Fruit fly (Drosophila melanogaster) whole organism, embryonic: ENCODE data around the gene Tsp68C.

ENCODE experiments used
- B-H1 ChIP-seq: fragments of 200-800 bp; sonication (Bioruptor generic); IDR thresholded peaks from 3 replicates; pipeline ENCODE4 v1.3.6; 2022; ENCODE audit warnings: missing biosample characterization, missing genetic modification characterization
- BEAF-32 ChIP-seq: fragments of 200-800 bp; sonication (Bioruptor generic); optimal IDR thresholded peaks from 3 replicates; lab custom pipeline; 2017; ENCODE audit warnings: missing biosample characterization, missing genetic modification characterization, mild to moderate bottlenecking, moderate library complexity, missing genetic modification reagents
- CG10274 ChIP-seq: fragments of 200-800 bp; sonication (Bioruptor generic); optimal IDR thresholded peaks from 3 replicates; lab custom pipeline; 2017; ENCODE audit warnings: missing biosample characterization, mild to moderate bottlenecking, missing genetic modification characterization
- CG10321 ChIP-seq: fragments of 200-800 bp; sonication (Bioruptor generic); IDR thresholded peaks from 2 replicates; pipeline ENCODE4 v1.3.6; 2022; ENCODE audit warnings: missing biosample characterization, missing genetic modification characterization
- CG12155 ChIP-seq: fragments of 200-800 bp; sonication (Bioruptor generic); optimal IDR thresholded peaks from 3 replicates; lab custom pipeline; 2016; ENCODE audit warnings: missing biosample characterization, missing genetic modification characterization
- CG15601 ChIP-seq: fragments of 200-800 bp; sonication (Bioruptor generic); optimal IDR thresholded peaks from 3 replicates; lab custom pipeline; 2019; ENCODE audit warnings: missing biosample characterization, mild to moderate bottlenecking, missing genetic modification characterization, moderate library complexity
- CG16813 ChIP-seq: fragments of 200-800 bp; sonication (Bioruptor generic); IDR thresholded peaks from 3 replicates; pipeline ENCODE4 v1.3.6; 2022; ENCODE audit warnings: missing biosample characterization, missing genetic modification characterization; ENCODE audit not compliant: partially characterized antibody
- CG1792 ChIP-seq: fragments of 200-800 bp; sonication (Bioruptor generic); optimal IDR thresholded peaks from 2 replicates; lab custom pipeline; 2016; ENCODE audit warnings: missing biosample characterization, missing genetic modification characterization
- CG1832 ChIP-seq: fragments of 200-800 bp; sonication (Bioruptor generic); optimal IDR thresholded peaks from 2 replicates; lab custom pipeline; 2017; ENCODE audit warnings: missing biosample characterization, mild to moderate bottlenecking, missing genetic modification characterization, inconsistent platforms
- CG2116 ChIP-seq: fragments of 200-800 bp; sonication (Bioruptor generic); optimal IDR thresholded peaks from 3 replicates; lab custom pipeline; 2018; ENCODE audit warnings: missing biosample characterization, mild to moderate bottlenecking, missing genetic modification characterization
- CG2129 ChIP-seq: fragments of 200-800 bp; sonication (Bioruptor generic); IDR thresholded peaks from 2 replicates; pipeline ENCODE4 v1.3.6; 2022; ENCODE audit warnings: missing biosample characterization, missing genetic modification characterization; ENCODE audit not compliant: partially characterized antibody
- CG2199 ChIP-seq: fragments of 200-800 bp; sonication (Bioruptor generic); IDR thresholded peaks from 3 replicates; pipeline ENCODE4 v1.3.6; 2022; ENCODE audit warnings: missing biosample characterization, missing genetic modification characterization
- CG4282 ChIP-seq: fragments of 200-800 bp; sonication (Bioruptor generic); optimal IDR thresholded peaks from 2 replicates; lab custom pipeline; 2016; ENCODE audit warnings: missing biosample characterization, missing genetic modification characterization
- CG43689 ChIP-seq: fragments of 200-800 bp; sonication (Bioruptor generic); IDR thresholded peaks from 2 replicates; pipeline ENCODE4 v1.3.6; 2022; ENCODE audit warnings: missing biosample characterization, missing genetic modification characterization
- CG7928 ChIP-seq: fragments of 200-800 bp; sonication (Bioruptor generic); optimal IDR thresholded peaks from 2 replicates; lab custom pipeline; 2017; ENCODE audit warnings: missing biosample characterization, mild to moderate bottlenecking, missing genetic modification characterization
- CrebB ChIP-seq: fragments of 200-800 bp; sonication (Bioruptor generic); optimal IDR thresholded peaks from 3 replicates; lab custom pipeline; 2018; ENCODE audit warnings: missing biosample characterization, mild to moderate bottlenecking, missing genetic modification characterization
- Dref ChIP-seq: fragments of 200-800 bp; sonication (Bioruptor generic); IDR thresholded peaks from 2 replicates; pipeline ENCODE4 v1.3.6; 2022; ENCODE audit warnings: missing biosample characterization, missing genetic modification characterization
- E2f1 ChIP-seq: fragments of 200-800 bp; sonication (Bioruptor generic); IDR thresholded peaks from 2 replicates; pipeline ENCODE4 v1.3.6; 2022; ENCODE audit warnings: missing biosample characterization, missing genetic modification characterization
- E2f2 ChIP-seq: fragments of 200-800 bp; sonication (Bioruptor generic); IDR thresholded peaks from 2 replicates; pipeline ENCODE4 v1.3.6; 2022; ENCODE audit warnings: missing biosample characterization, missing genetic modification characterization
- Fer3 ChIP-seq: fragments of 200-800 bp; sonication (Bioruptor generic); optimal IDR thresholded peaks from 2 replicates; lab custom pipeline; 2018; ENCODE audit warnings: missing biosample characterization, mild to moderate bottlenecking, missing genetic modification characterization, moderate library complexity
- GATAe ChIP-seq: fragments of 200-800 bp; sonication (Bioruptor generic); conservative IDR thresholded peaks from 2 replicates; pipeline ENCODE4 v1.3.6; 2022; ENCODE audit warnings: missing biosample characterization, missing genetic modification characterization
- HLHmδ ChIP-seq: fragments of 200-800 bp; sonication (Bioruptor generic); optimal IDR thresholded peaks from 2 replicates; lab custom pipeline; 2018; ENCODE audit warnings: missing biosample characterization, mild to moderate bottlenecking, missing genetic modification characterization, moderate library complexity
- Myb ChIP-seq: fragments of 200-800 bp; sonication (Bioruptor generic); optimal IDR thresholded peaks from 2 replicates; lab custom pipeline; 2016; ENCODE audit warnings: missing biosample characterization, missing genetic modification characterization
- Nf-YC ChIP-seq: fragments of 200-800 bp; optimal IDR thresholded peaks from 3 replicates; lab custom pipeline; 2019; ENCODE audit warnings: missing biosample characterization, mild to moderate bottlenecking, missing genetic modification characterization, moderate library complexity
- Pdp1 ChIP-seq, 2 experiments: fragments of 200-800 bp; sonication (Bioruptor generic); optimal IDR thresholded peaks; 3 replicates each; lab custom pipeline; 2016; ENCODE audit warnings: missing biosample characterization in 2 of 2, missing genetic modification characterization in 2 of 2, mild to moderate bottlenecking in 1 of 2, moderate library complexity in 1 of 2
- Six4 ChIP-seq: fragments of 200-800 bp; sonication (Bioruptor generic); optimal IDR thresholded peaks from 2 replicates; lab custom pipeline; 2016; ENCODE audit warnings: missing biosample characterization, missing genetic modification characterization
- YL-1 ChIP-seq: fragments of 200-800 bp; sonication (Bioruptor generic); optimal IDR thresholded peaks from 3 replicates; lab custom pipeline; 2017; ENCODE audit warnings: missing biosample characterization, mild to moderate bottlenecking, missing genetic modification characterization
- ash1 ChIP-seq: fragments of 200-800 bp; sonication (Bioruptor generic); optimal IDR thresholded peaks from 2 replicates; lab custom pipeline; 2018; ENCODE audit warnings: missing biosample characterization, mild to moderate bottlenecking, missing genetic modification characterization
- br ChIP-seq: fragments of >200 bp; optimal IDR thresholded peaks from 2 replicates; lab custom pipeline; 2017
- chn ChIP-seq: fragments of 200-800 bp; sonication (Bioruptor generic); optimal IDR thresholded peaks from 2 replicates; lab custom pipeline; 2016; ENCODE audit warnings: missing biosample characterization, missing genetic modification characterization
- da ChIP-seq: fragments of 200-800 bp; sonication (Bioruptor generic); optimal IDR thresholded peaks from 2 replicates; lab custom pipeline; 2016; ENCODE audit warnings: missing biosample characterization, missing genetic modification characterization
- eyg ChIP-seq: fragments of 200-800 bp; sonication (Bioruptor generic); optimal IDR thresholded peaks from 3 replicates; lab custom pipeline; 2016; ENCODE audit warnings: missing biosample characterization, missing genetic modification characterization
- her ChIP-seq: fragments of 200-800 bp; sonication (Bioruptor generic); optimal IDR thresholded peaks from 2 replicates; lab custom pipeline; 2016; ENCODE audit warnings: missing biosample characterization, missing genetic modification characterization
- hkb ChIP-seq, 2 experiments: fragments of 200-800 bp in 1 of 2; fragments of >200 bp in 1 of 2; sonication (Bioruptor generic) in 1 of 2; IDR thresholded peaks in 1 of 2; optimal IDR thresholded peaks in 1 of 2; 2 replicates each; pipeline versions ENCODE4 v1.3.6 to Lab custom; 2017 to 2022; ENCODE audit warnings: missing biosample characterization in 1 of 2, missing genetic modification characterization in 1 of 2
- kay ChIP-seq: fragments of 200-800 bp; sonication (Bioruptor generic); optimal IDR thresholded peaks from 2 replicates; lab custom pipeline; 2016; ENCODE audit warnings: missing biosample characterization, missing genetic modification characterization
- knrl ChIP-seq: fragments of 200-800 bp; sonication (Bioruptor generic); IDR thresholded peaks from 3 replicates; pipeline ENCODE4 v1.3.6; 2022; ENCODE audit warnings: missing biosample characterization, missing genetic modification characterization; ENCODE audit not compliant: partially characterized antibody
- lab ChIP-seq: fragments of 200-800 bp; sonication (Bioruptor generic); optimal IDR thresholded peaks from 3 replicates; lab custom pipeline; 2017; ENCODE audit warnings: missing biosample characterization, missing genetic modification characterization, mild to moderate bottlenecking, moderate library complexity, missing genetic modification reagents
- lmd ChIP-seq: fragments of 200-800 bp; sonication (Bioruptor generic); IDR thresholded peaks from 2 replicates; pipeline ENCODE4 v1.3.6; 2022; ENCODE audit warnings: missing biosample characterization, missing genetic modification characterization
- mld ChIP-seq: fragments of 200-800 bp; sonication (Bioruptor generic); IDR thresholded peaks from 3 replicates; pipeline ENCODE4 v1.3.6; 2022; ENCODE audit warnings: missing biosample characterization, missing genetic modification characterization; ENCODE audit not compliant: partially characterized antibody
- nerfin-2 ChIP-seq: fragments of 200-800 bp; sonication (Bioruptor generic); IDR thresholded peaks from 2 replicates; pipeline ENCODE4 v1.3.6; 2022; ENCODE audit warnings: missing biosample characterization, missing genetic modification characterization; ENCODE audit not compliant: partially characterized antibody
- org-1 ChIP-seq: fragments of 200-800 bp; sonication (Bioruptor generic); optimal IDR thresholded peaks from 2 replicates; lab custom pipeline; 2017; ENCODE audit warnings: missing biosample characterization, missing genetic modification characterization
- peb ChIP-seq: fragments of 200-800 bp; sonication (Bioruptor generic); IDR thresholded peaks from 2 replicates; pipeline ENCODE4 v1.3.6; 2022; ENCODE audit warnings: missing biosample characterization, missing genetic modification characterization
- pros ChIP-seq: fragments of 200-800 bp; sonication (Bioruptor generic); optimal IDR thresholded peaks from 3 replicates; lab custom pipeline; 2019; ENCODE audit warnings: missing biosample characterization, mild to moderate bottlenecking, missing genetic modification characterization, moderate library complexity
- pzg ChIP-seq: fragments of 200-800 bp; sonication (Bioruptor generic); optimal IDR thresholded peaks from 3 replicates; lab custom pipeline; 2018; ENCODE audit warnings: missing biosample characterization, mild to moderate bottlenecking, missing genetic modification characterization, moderate library complexity
- slou ChIP-seq: fragments of 200-800 bp; sonication (Bioruptor generic); optimal IDR thresholded peaks from 3 replicates; lab custom pipeline; 2016; ENCODE audit warnings: missing biosample characterization, missing genetic modification characterization
- sob ChIP-seq: fragments of 200-800 bp; sonication (Bioruptor generic); IDR thresholded peaks from 2 replicates; pipeline ENCODE4 v1.3.6; 2022; ENCODE audit warnings: missing biosample characterization, missing genetic modification characterization
- vnd ChIP-seq: fragments of 200-800 bp; sonication (Bioruptor generic); IDR thresholded peaks from 3 replicates; pipeline ENCODE4 v1.3.6; 2022; ENCODE audit warnings: missing biosample characterization, missing genetic modification characterization; ENCODE audit not compliant: partially characterized antibody
- z ChIP-seq: fragments of 200-800 bp; sonication (Bioruptor generic); IDR thresholded peaks from 3 replicates; pipeline ENCODE4 v1.3.6; 2022; ENCODE audit warnings: missing biosample characterization, missing genetic modification characterization
- zen2 ChIP-seq: fragments of 200-800 bp; sonication (Bioruptor generic); IDR thresholded peaks from 3 replicates; pipeline ENCODE4 v1.3.6; 2022; ENCODE audit warnings: missing biosample characterization, missing genetic modification characterization; ENCODE audit not compliant: partially characterized antibody
- zfh1 ChIP-seq: fragments of 200-800 bp; sonication (Bioruptor generic); IDR thresholded peaks from 3 replicates; pipeline ENCODE4 v1.3.6; 2022; ENCODE audit warnings: missing biosample characterization, missing genetic modification characterization

Tsp68C gene

DNA sequence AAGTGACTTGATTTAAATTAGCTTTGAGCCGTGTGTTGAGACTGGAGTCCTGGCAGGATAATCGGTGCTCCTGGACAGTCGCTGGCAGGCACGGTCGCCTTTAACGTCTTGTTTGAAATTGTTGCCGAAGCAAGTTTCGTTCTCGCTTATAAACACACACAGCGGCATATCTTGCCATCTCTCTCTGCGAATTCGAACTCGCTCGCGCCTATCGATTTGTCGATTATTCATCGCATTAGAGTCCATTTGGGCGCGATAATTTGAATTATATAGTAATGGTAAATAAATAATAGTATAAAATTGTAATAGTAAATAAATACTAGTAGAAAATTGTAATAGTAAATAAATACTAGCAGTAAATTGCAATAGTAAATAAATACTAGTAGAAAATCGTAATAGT is 23.3 kb downstream of the Tsp68C start, which contains the start of gene CG8745 (continued):
- TF ChIP-seq peb (GFP tag; lab: Robert Waterston, UW), result no peak
- no peak for TF ChIP-seq sob (GFP tag; lab: Robert Waterston, UW)
- peak; percentile 74 for TF ChIP-seq knrl (GFP tag; lab: Robert Waterston, UW)
- no peak for TF ChIP-seq Six4 (GFP tag; lab: Kevin White, UChicago)
- TF ChIP-seq zen2 (GFP tag; lab: Robert Waterston, UW), result peak; percentile 57; the same call in 1 of the 3 replicates
- TF ChIP-seq CG2116, result peak; percentile 40
- no peak for TF ChIP-seq CG12155 (GFP tag; lab: Kevin White, UChicago)
- no peak for TF ChIP-seq her (GFP tag; lab: Kevin White, UChicago)
- TF ChIP-seq pros (GFP tag; lab: Kevin White, UChicago), result no peak
- TF ChIP-seq B-H1 (GFP tag; lab: Robert Waterston, UW), result no peak
- TF ChIP-seq vnd, result peak; percentile 59; the same call in 1 of the 3 replicates
- peak; percentile 69 for TF ChIP-seq BEAF-32 (GFP tag; lab: Kevin White, UChicago)
- TF ChIP-seq org-1 (GFP tag; lab: Kevin White, UChicago), result no peak
- TF ChIP-seq CG16813, result peak; percentile 68; the same call in 1 of the 3 replicates
- peak; percentile 57; the same call in 1 of the 2 replicates for TF ChIP-seq nerfin-2 (GFP tag; lab: Robert Waterston, UW)
- TF ChIP-seq z (GFP tag; lab: Robert Waterston, UW), result no peak
- peak; percentile 95 for TF ChIP-seq E2f2 (GFP tag; lab: Robert Waterston, UW)
- TF ChIP-seq da (GFP tag; lab: Kevin White, UChicago), result no peak
- TF ChIP-seq CG4282, result no peak
- TF ChIP-seq CG7928, result no peak
- TF ChIP-seq chn (GFP tag; lab: Kevin White, UChicago), result no peak
- TF ChIP-seq CG1832 (GFP tag; lab: Kevin White, UChicago), result no peak
- TF ChIP-seq lab (GFP tag; lab: Kevin White, UChicago), result no peak
- TF ChIP-seq Nf-YC (tag; lab: Kevin White, UChicago), result no peak
- TF ChIP-seq CG43689, result no peak
- no peak for TF ChIP-seq CG1792 (GFP tag; lab: Kevin White, UChicago)
- peak; percentile 46 for TF ChIP-seq pzg (GFP tag; lab: Kevin White, UChicago)
- TF ChIP-seq ash1 (GFP tag; lab: Kevin White, UChicago), result no peak
- no peak for TF ChIP-seq Pdp1 (GFP tag; optimal IDR thresholded peaks at IDR 0.05; lab: Kevin White, UChicago)
- no peak for TF ChIP-seq CG10274 (GFP tag; lab: Kevin White, UChicago)
- TF ChIP-seq CrebB (tag; lab: Kevin White, UChicago), result no peak
- peak; percentile 89 for TF ChIP-seq CG10321 (GFP tag; lab: Robert Waterston, UW)
- TF ChIP-seq GATAe (GFP tag; lab: Robert Waterston, UW), result no peak
- no peak for TF ChIP-seq E2f1 (GFP tag; lab: Robert Waterston, UW)
- no peak for TF ChIP-seq hkb (optimal IDR thresholded peaks at IDR 0.05; lab: Kevin White, UChicago)
- TF ChIP-seq hkb (GFP tag; IDR thresholded peaks at IDR 0.05; lab: Robert Waterston, UW), result no peak
- no peak for TF ChIP-seq eyg
- TF ChIP-seq YL-1 (GFP tag; lab: Kevin White, UChicago), result no peak
- TF ChIP-seq CG2129 (GFP tag; lab: Robert Waterston, UW), result peak; percentile 25; the same call in 1 of the 2 replicates
- no peak for TF ChIP-seq slou
- no peak for TF ChIP-seq Fer3 (tag; lab: Kevin White, UChicago)
- TF ChIP-seq CG2199 (GFP tag; lab: Robert Waterston, UW), result no peak
- no peak for TF ChIP-seq lmd (GFP tag; lab: Robert Waterston, UW)
- no peak for TF ChIP-seq br
- peak; percentile 20 for TF ChIP-seq Myb (GFP tag; lab: Kevin White, UChicago)
- TF ChIP-seq kay, result no peak
- TF ChIP-seq Dref (GFP tag; lab: Robert Waterston, UW), result peak; percentile 80
- TF ChIP-seq HLHmδ (GFP tag; lab: Kevin White, UChicago), result no peak
- TF ChIP-seq CG15601 (tag; lab: Kevin White, UChicago), result no peak
- no peak for TF ChIP-seq zfh1 (GFP tag; lab: Robert Waterston, UW)
- peak; percentile 65; the same call in 1 of the 3 replicates for TF ChIP-seq mld
